Worm (Caenorhabditis elegans) whole organism, L4 larva: ENCODE measurements around the gene lyst-1.

Source experiments
- F10B5.3 ChIP-seq: sonication (generic microtip); optimal IDR thresholded peaks from 2 replicates; lab custom pipeline; 2016; ENCODE audit warnings: mild to moderate bottlenecking, missing genetic modification characterization, missing compliant biosample characterization
- F49E8.2 ChIP-seq: sonication (generic microtip); optimal IDR thresholded peaks from 2 replicates; lab custom pipeline; 2016; ENCODE audit warnings: missing compliant biosample characterization, mild to moderate bottlenecking, missing genetic modification characterization, borderline replicate concordance
- T26A8.4 ChIP-seq: fragments of 200-800 bp; sonication (Bioruptor generic); IDR thresholded peaks from 2 replicates; pipeline ENCODE4 v1.3.6; 2022; ENCODE audit warnings: missing genetic modification characterization, missing compliant biosample characterization
- Y105C5A.15 ChIP-seq: fragments of 200-800 bp; sonication (Bioruptor generic); IDR thresholded peaks from 2 replicates; pipeline ENCODE4 v1.3.6; 2022; ENCODE audit warnings: missing genetic modification characterization, missing compliant biosample characterization
- aha-1 ChIP-seq: fragments of 150-350 bp; peaks from one replicate; lab custom pipeline; 2014; ENCODE audit warnings: missing biosample characterization, missing genetic modification characterization
- ceh-32 ChIP-seq: sonication (generic microtip); optimal IDR thresholded peaks from 2 replicates; lab custom pipeline; 2016; ENCODE audit warnings: mild to moderate bottlenecking, missing genetic modification characterization, missing compliant biosample characterization; ENCODE audit not compliant: poor library complexity
- ceh-82 ChIP-seq: sonication (generic microtip); optimal IDR thresholded peaks from 2 replicates; lab custom pipeline; 2017; ENCODE audit warnings: missing biosample characterization, missing genetic modification characterization
- dmd-6 ChIP-seq: fragments of 200-800 bp; sonication (Bioruptor generic); IDR thresholded peaks from 2 replicates; pipeline ENCODE4 v1.3.6; 2022; ENCODE audit warnings: missing genetic modification reagents, missing genetic modification characterization, missing compliant biosample characterization
- dmd-9 ChIP-seq: fragments of 200-800 bp; sonication (Bioruptor generic); IDR thresholded peaks from 2 replicates; pipeline ENCODE4 v1.3.6; 2022; ENCODE audit warnings: missing genetic modification reagents, missing genetic modification characterization, missing compliant biosample characterization
- dpl-1 ChIP-seq: fragments of 150-350 bp; optimal IDR thresholded peaks from 2 replicates; lab custom pipeline; 2014; ENCODE audit warnings: missing biosample characterization, missing genetic modification reagents, missing genetic modification characterization
- dve-1 ChIP-seq: sonication (generic microtip); optimal IDR thresholded peaks from 2 replicates; lab custom pipeline; 2017; ENCODE audit warnings: antibody characterized with exemption, mild to moderate bottlenecking, missing genetic modification characterization, missing compliant biosample characterization; ENCODE audit not compliant: insufficient read depth
- egl-43 ChIP-seq: fragments of 200-800 bp; sonication (Bioruptor generic); IDR thresholded peaks from 2 replicates; pipeline ENCODE4 v1.3.6; 2022; ENCODE audit warnings: missing genetic modification reagents, missing genetic modification characterization, missing compliant biosample characterization
- fos-1 ChIP-seq: fragments of 150-350 bp; optimal IDR thresholded peaks from 2 replicates; lab custom pipeline; 2014; ENCODE audit warnings: missing biosample characterization, missing genetic modification characterization
- hif-1 ChIP-seq, 2 experiments: sonication (generic microtip); optimal IDR thresholded peaks; 2 replicates each; lab custom pipeline; 2016 to 2017; ENCODE audit warnings: missing compliant biosample characterization in 2 of 2, missing genetic modification characterization in 2 of 2, missing genetic modification reagents in 2 of 2, missing genotype in 2 of 2, mild to moderate bottlenecking in 1 of 2
- hlh-11 ChIP-seq: fragments of 200-800 bp; sonication (Bioruptor generic); optimal IDR thresholded peaks from 2 replicates; lab custom pipeline; 2018; ENCODE audit warnings: mild to moderate bottlenecking, missing genetic modification characterization, missing compliant biosample characterization
- lim-7 ChIP-seq: fragments of 200-800 bp; sonication (Bioruptor generic); IDR thresholded peaks from 2 replicates; pipeline ENCODE4 v1.3.6; 2022; ENCODE audit warnings: missing genetic modification characterization, missing compliant biosample characterization
- lin-13 ChIP-seq: fragments of 150-350 bp; optimal IDR thresholded peaks from 2 replicates; lab custom pipeline; 2014; ENCODE audit warnings: missing biosample characterization, missing genetic modification reagents, missing genetic modification characterization
- lin-39 ChIP-seq: fragments of 150-350 bp; optimal IDR thresholded peaks from 2 replicates; lab custom pipeline; 2014; ENCODE audit warnings: missing biosample characterization, missing genetic modification reagents, missing genetic modification characterization
- lir-3 ChIP-seq: sonication (generic microtip); optimal IDR thresholded peaks from 2 replicates; lab custom pipeline; 2016; ENCODE audit warnings: mild to moderate bottlenecking, missing genetic modification characterization, missing compliant biosample characterization
- madf-5 ChIP-seq, 2 experiments: fragments of 200-800 bp; sonication (Bioruptor generic); IDR thresholded peaks; 2 replicates each; pipeline ENCODE4 v1.3.6; 2022; ENCODE audit warnings: missing compliant biosample characterization in 2 of 2, missing genetic modification characterization in 2 of 2
- mdl-1 ChIP-seq, 2 experiments: fragments of 150-350 bp in 1 of 2; sonication (generic microtip) in 1 of 2; optimal IDR thresholded peaks; 2 replicates each; lab custom pipeline; 2014 to 2017; ENCODE audit warnings: missing biosample characterization in 2 of 2, missing genetic modification characterization in 2 of 2
- mxl-3 ChIP-seq: fragments of 200-800 bp; sonication (Bioruptor generic); optimal IDR thresholded peaks from 2 replicates; lab custom pipeline; 2018; ENCODE audit warnings: mild to moderate bottlenecking, missing genetic modification characterization, missing compliant biosample characterization
- nhr-10 ChIP-seq: fragments of 150-350 bp; optimal IDR thresholded peaks from 2 replicates; lab custom pipeline; 2014; ENCODE audit warnings: missing biosample characterization, missing genetic modification characterization
- nhr-102 ChIP-seq: sonication (generic microtip); optimal IDR thresholded peaks from 2 replicates; lab custom pipeline; 2016; ENCODE audit warnings: mild to moderate bottlenecking, missing genetic modification characterization, moderate library complexity, missing compliant biosample characterization
- nhr-25 ChIP-seq: sonication (generic microtip); optimal IDR thresholded peaks from 2 replicates; lab custom pipeline; 2017; ENCODE audit warnings: missing genetic modification characterization, mild to moderate bottlenecking, missing compliant biosample characterization, antibody characterized with exemption, moderate library complexity, borderline replicate concordance; ENCODE audit not compliant: insufficient read depth
- nhr-41 ChIP-seq: fragments of 200-800 bp; sonication (Bioruptor generic); IDR thresholded peaks from 2 replicates; pipeline ENCODE4 v1.3.6; 2022; ENCODE audit warnings: missing genetic modification reagents, missing genetic modification characterization, missing compliant biosample characterization
- nhr-42 ChIP-seq: fragments of 200-800 bp; sonication (Bioruptor generic); IDR thresholded peaks from 2 replicates; pipeline ENCODE4 v1.3.6; 2022; ENCODE audit warnings: missing genetic modification characterization, missing compliant biosample characterization
- nhr-48 ChIP-seq: sonication (generic microtip); optimal IDR thresholded peaks from 2 replicates; lab custom pipeline; 2016; ENCODE audit warnings: mild to moderate bottlenecking, missing genetic modification characterization, missing compliant biosample characterization
- pha-4 ChIP-seq, 2 experiments: fragments of 150-350 bp in 1 of 2; fragments of 200-800 bp in 1 of 2; sonication (Bioruptor generic) in 1 of 2; IDR thresholded peaks in 1 of 2; optimal IDR thresholded peaks in 1 of 2; 2 replicates each; pipeline versions ENCODE4 v1.3.6 to Lab custom; 2014 to 2022; ENCODE audit warnings: missing genetic modification characterization in 2 of 2, missing genetic modification reagents in 2 of 2, missing biosample characterization in 1 of 2, missing compliant biosample characterization in 1 of 2
- saeg-2 ChIP-seq: fragments of 200-800 bp; sonication (Bioruptor generic); IDR thresholded peaks from 2 replicates; pipeline ENCODE4 v1.3.6; 2022; ENCODE audit warnings: missing genetic modification reagents, missing genetic modification characterization, missing compliant biosample characterization
- set-16 ChIP-seq: fragments of 200-800 bp; sonication (Bioruptor generic); IDR thresholded peaks from 2 replicates; pipeline ENCODE4 v1.3.6; 2022; ENCODE audit warnings: missing genetic modification reagents, missing genetic modification characterization, missing compliant biosample characterization
- snpc-4 ChIP-seq: fragments of 150-350 bp; optimal IDR thresholded peaks from 2 replicates; lab custom pipeline; 2014; ENCODE audit warnings: missing biosample characterization, missing genetic modification characterization
- spr-3 ChIP-seq: fragments of 200-800 bp; sonication (Bioruptor generic); optimal IDR thresholded peaks from 2 replicates; lab custom pipeline; 2018; ENCODE audit warnings: mild to moderate bottlenecking, missing genetic modification characterization, missing compliant biosample characterization
- tra-1 ChIP-seq: fragments of 200-800 bp; sonication (Bioruptor generic); IDR thresholded peaks from 2 replicates; pipeline ENCODE4 v1.3.6; 2022; ENCODE audit warnings: missing genetic modification reagents, missing genetic modification characterization, missing compliant biosample characterization
- unc-62 ChIP-seq, 3 experiments: fragments of 150-350 bp in 1 of 3; sonication (generic microtip); optimal IDR thresholded peaks in 2 of 3; peaks in 1 of 3; 1 replicate in 1 of 3; 2 replicates in 2 of 3; lab custom pipeline; 2014 to 2017; ENCODE audit warnings: missing biosample characterization in 3 of 3, missing genetic modification characterization in 3 of 3, missing genetic modification reagents in 3 of 3, missing genotype in 1 of 3
- vab-7 ChIP-seq: fragments of 200-800 bp; sonication (Bioruptor generic); IDR thresholded peaks from 2 replicates; pipeline ENCODE4 v1.3.6; 2022; ENCODE audit warnings: missing genetic modification reagents, missing genetic modification characterization, missing compliant biosample characterization
- ztf-11 ChIP-seq: fragments of 150-350 bp; optimal IDR thresholded peaks from 2 replicates; lab custom pipeline; 2014; ENCODE audit warnings: missing biosample characterization, missing genetic modification characterization

Gene lyst-1

ce11 chrX:12106004-12106403, 34.9 kb downstream of the lyst-1 start (continued):
- TF ChIP-seq pha-4 (GFP tag; IDR thresholded peaks at IDR 0.05; lab: Robert Waterston, UW) (peak; percentile 95), pha-4 (tag; optimal IDR thresholded peaks at IDR 0.05; lab: Kevin White, UChicago) (no peak), ceh-82 (tag; lab: Kevin White, UChicago) (no peak), ztf-11 (tag; lab: Kevin White, UChicago) (no peak), nhr-10 (tag; lab: Kevin White, UChicago) (no peak), lin-13 (GFP tag; lab: Kevin White, UChicago) (peak; percentile 37), dve-1 (tag; lab: Kevin White, UChicago) (peak; percentile 85), dmd-6 (GFP tag; lab: Robert Waterston, UW) (peak; percentile 81), T26A8.4 (GFP tag; lab: Robert Waterston, UW) (peak; percentile 93), dmd-9 (GFP tag; lab: Robert Waterston, UW) (peak; percentile 70; the same call in 1 of the 2 replicates), egl-43 (GFP tag; lab: Robert Waterston, UW) (no peak), nhr-25 (peak; percentile 34), Y105C5A.15 (GFP tag; lab: Robert Waterston, UW) (peak; percentile 93), F49E8.2 (tag; lab: Kevin White, UChicago) (peak; percentile 37), snpc-4 (no peak), madf-5 (GFP tag; IDR thresholded peaks at IDR 0.05; lab: Robert Waterston, UW) (peak in 1 of 2 experiments; percentile 88), mdl-1 (tag; optimal IDR thresholded peaks at IDR 0.05; lab: Kevin White, UChicago) (peak; percentile 27 to 63), lim-7 (peak; percentile 98), tra-1 (GFP tag; lab: Robert Waterston, UW) (peak; percentile 93)

ce11 chrX:12105458-12105857, 35.5 kb downstream of the lyst-1 start:
- TF ChIP-seq set-16 (GFP tag; lab: Robert Waterston, UW) (peak; percentile 95), nhr-41 (GFP tag; lab: Robert Waterston, UW) (no peak)

- TF ChIP-seq F10B5.3, result no peak
- TF ChIP-seq hlh-11, result peak; percentile 61
- peak; percentile 21 for TF ChIP-seq nhr-48 (tag; lab: Kevin White, UChicago)
- peak; percentile 89 for TF ChIP-seq aha-1
Observed at ce11 chrX:12104630-12105029, 36.3 kb downstream of the lyst-1 start, which contains the start of gene col-181. TSS of gene col-181 (plus strand) at chrX:12104930.

- TF ChIP-seq snpc-4, result no peak
- no peak for TF ChIP-seq Y105C5A.15 (GFP tag; lab: Robert Waterston, UW)
- TF ChIP-seq ceh-82 (tag; lab: Kevin White, UChicago), result no peak
- TF ChIP-seq ceh-32 (tag; lab: Kevin White, UChicago), result no peak
- TF ChIP-seq lir-3, result no peak
- TF ChIP-seq spr-3 (GFP tag; lab: Kevin White, UChicago), result no peak
- TF ChIP-seq fos-1, result no peak
- TF ChIP-seq aha-1, result peak; percentile 49
- TF ChIP-seq dpl-1 (GFP tag; lab: Kevin White, UChicago), result no peak
Observed at ce11 chrX:12103712-12104111, 37.2 kb downstream of the lyst-1 start, which contains the start of gene W03G11.3. TSS of gene W03G11.3 (minus strand) at chrX:12103812.

- TF ChIP-seq aha-1, result peak; percentile 90
- TF ChIP-seq ceh-32 (tag; lab: Kevin White, UChicago), result no peak
- TF ChIP-seq hif-1 (tag; optimal IDR thresholded peaks at IDR 0.05; lab: Kevin White, UChicago), result no peak
- TF ChIP-seq nhr-42 (GFP tag; lab: Robert Waterston, UW), result no peak
- no peak for TF ChIP-seq vab-7
- no peak for TF ChIP-seq saeg-2 (GFP tag; lab: Robert Waterston, UW)
- TF ChIP-seq unc-62 (GFP tag; optimal IDR thresholded peaks at IDR 0.05 in 1 of 2; lab: Kevin White, UChicago), result peak in 1 of 2 experiments; percentile 15
- TF ChIP-seq unc-62 (tag; optimal IDR thresholded peaks at IDR 0.05; lab: Kevin White, UChicago), result no peak
- TF ChIP-seq snpc-4, result no peak
- no peak for TF ChIP-seq nhr-102 (tag; lab: Kevin White, UChicago)
- TF ChIP-seq lin-39 (tag; lab: Kevin White, UChicago), result no peak
- TF ChIP-seq mxl-3 (GFP tag; lab: Kevin White, UChicago), result no peak
- TF ChIP-seq, all 104 proteins: peak for 2
Observed at ce11 chrX:12097995-12098394, 43.0 kb downstream of the lyst-1 start.
